Worm (Caenorhabditis elegans) whole organism, L2 larva: ENCODE data around the gene F32D8.5.

Source experiments
- F13H6.1 ChIP-seq: sonication (generic microtip); optimal IDR thresholded peaks from 2 replicates; lab custom pipeline; 2016; ENCODE audit warnings: missing genetic modification characterization, missing compliant biosample characterization
- R02D3.7 ChIP-seq: fragments of 150-350 bp; optimal IDR thresholded peaks from 2 replicates; lab custom pipeline; 2014; ENCODE audit warnings: missing biosample characterization, missing genetic modification characterization
- Y55F3AM.14 ChIP-seq: fragments of 200-800 bp; sonication (Bioruptor generic); optimal IDR thresholded peaks from 2 replicates; lab custom pipeline; 2018; ENCODE audit warnings: mild to moderate bottlenecking, missing genetic modification characterization, missing compliant biosample characterization
- ZK546.5 ChIP-seq: sonication (generic microtip); optimal IDR thresholded peaks from 2 replicates; lab custom pipeline; 2017; ENCODE audit warnings: missing biosample characterization, missing genetic modification characterization
- aly-2 ChIP-seq: fragments of 150-350 bp; optimal IDR thresholded peaks from 2 replicates; lab custom pipeline; 2014; ENCODE audit warnings: missing biosample characterization, missing genetic modification characterization
- blmp-1 ChIP-seq: sonication (generic microtip); optimal IDR thresholded peaks from 2 replicates; lab custom pipeline; 2017; ENCODE audit warnings: missing genetic modification characterization, mild to moderate bottlenecking, missing compliant biosample characterization, antibody characterized with exemption, moderate library complexity; ENCODE audit not compliant: insufficient read depth
- ceh-16 ChIP-seq: fragments of 150-350 bp; optimal IDR thresholded peaks from 2 replicates; lab custom pipeline; 2014; ENCODE audit warnings: missing biosample characterization, missing genetic modification characterization
- ceh-82 ChIP-seq: fragments of 150-350 bp; optimal IDR thresholded peaks from 2 replicates; lab custom pipeline; 2014; ENCODE audit warnings: missing biosample characterization, missing genetic modification characterization
- egl-27 ChIP-seq: sonication (generic microtip); optimal IDR thresholded peaks from 3 replicates; lab custom pipeline; 2017; ENCODE audit warnings: missing biosample characterization, missing genetic modification reagents, missing genetic modification characterization
- elt-1 ChIP-seq: fragments of 150-350 bp; optimal IDR thresholded peaks from 2 replicates; lab custom pipeline; 2014; ENCODE audit warnings: missing biosample characterization, missing genetic modification characterization
- elt-3 ChIP-seq: sonication (generic microtip); optimal IDR thresholded peaks from 2 replicates; lab custom pipeline; 2017; ENCODE audit warnings: missing biosample characterization, missing genetic modification characterization
- fos-1 ChIP-seq: fragments of 150-350 bp; optimal IDR thresholded peaks from 2 replicates; lab custom pipeline; 2014; ENCODE audit warnings: missing biosample characterization, missing genetic modification characterization
- lin-11 ChIP-seq: fragments of 150-350 bp; sonication (generic microtip); optimal IDR thresholded peaks from 2 replicates; lab custom pipeline; 2014; ENCODE audit warnings: missing biosample characterization, missing genetic modification characterization, inconsistent platforms, mixed read lengths
- lin-13 ChIP-seq: fragments of 150-350 bp; optimal IDR thresholded peaks from 2 replicates; lab custom pipeline; 2014; ENCODE audit warnings: missing biosample characterization, missing genetic modification reagents, missing genetic modification characterization
- lin-39 ChIP-seq: fragments of 150-350 bp; optimal IDR thresholded peaks from 2 replicates; lab custom pipeline; 2014; ENCODE audit warnings: missing biosample characterization, missing genetic modification reagents, missing genetic modification characterization
- lsy-2 ChIP-seq, 2 experiments: fragments of 150-350 bp in 1 of 2; sonication (generic microtip) in 1 of 2; optimal IDR thresholded peaks; 2 replicates each; lab custom pipeline; 2014 to 2017; ENCODE audit warnings: missing biosample characterization in 2 of 2, missing genetic modification characterization in 2 of 2
- mdl-1 ChIP-seq, 2 experiments: fragments of 150-350 bp in 1 of 2; sonication (generic microtip) in 1 of 2; optimal IDR thresholded peaks; 2 replicates each; lab custom pipeline; 2017; ENCODE audit warnings: missing biosample characterization in 2 of 2, missing genetic modification characterization in 2 of 2
- nhr-10 ChIP-seq: sonication (generic microtip); optimal IDR thresholded peaks from 2 replicates; lab custom pipeline; 2017; ENCODE audit warnings: missing biosample characterization, missing genetic modification characterization
- nhr-11 ChIP-seq: fragments of 150-350 bp; optimal IDR thresholded peaks from 2 replicates; lab custom pipeline; 2014; ENCODE audit warnings: missing biosample characterization, missing genetic modification characterization
- nhr-12 ChIP-seq: fragments of 150-350 bp; optimal IDR thresholded peaks from 2 replicates; lab custom pipeline; 2014; ENCODE audit warnings: missing biosample characterization, missing genetic modification characterization
- nhr-129 ChIP-seq: fragments of 150-350 bp; optimal IDR thresholded peaks from 2 replicates; lab custom pipeline; 2014; ENCODE audit warnings: missing biosample characterization, missing genetic modification characterization
- nhr-21 ChIP-seq: fragments of 150-350 bp; optimal IDR thresholded peaks from 2 replicates; lab custom pipeline; 2014; ENCODE audit warnings: missing biosample characterization, missing genetic modification characterization
- nhr-237 ChIP-seq: fragments of 150-350 bp; optimal IDR thresholded peaks from 2 replicates; lab custom pipeline; 2014; ENCODE audit warnings: missing biosample characterization, missing genetic modification characterization
- nhr-77 ChIP-seq: fragments of 150-350 bp; optimal IDR thresholded peaks from 2 replicates; lab custom pipeline; 2014; ENCODE audit warnings: missing biosample characterization, missing genetic modification characterization
- peb-1 ChIP-seq: fragments of 150-350 bp; optimal IDR thresholded peaks from 2 replicates; lab custom pipeline; 2014; ENCODE audit warnings: missing biosample characterization, missing genetic modification characterization
- sem-4 ChIP-seq: fragments of 150-350 bp; optimal IDR thresholded peaks from 2 replicates; lab custom pipeline; 2014; ENCODE audit warnings: missing biosample characterization, missing genetic modification reagents, missing genetic modification characterization
- sma-3 ChIP-seq: sonication (generic microtip); optimal IDR thresholded peaks from 2 replicates; lab custom pipeline; 2016; ENCODE audit warnings: missing genetic modification reagents, missing genetic modification characterization, missing compliant biosample characterization
- sma-9 ChIP-seq, 2 experiments: fragments of 150-350 bp in 1 of 2; sonication (generic microtip) in 1 of 2; optimal IDR thresholded peaks; 2 replicates each; lab custom pipeline; 2014 to 2016; ENCODE audit warnings: missing genetic modification characterization in 2 of 2, mild to moderate bottlenecking in 1 of 2, missing biosample characterization in 1 of 2, missing compliant biosample characterization in 1 of 2, missing genetic modification reagents in 1 of 2, moderate library complexity in 1 of 2
- snpc-4 ChIP-seq: fragments of 150-350 bp; optimal IDR thresholded peaks from 2 replicates; lab custom pipeline; 2014; ENCODE audit warnings: missing biosample characterization, missing genetic modification characterization
- unc-39 ChIP-seq: fragments of 150-350 bp; optimal IDR thresholded peaks from 2 replicates; lab custom pipeline; 2014; ENCODE audit warnings: missing biosample characterization, missing genetic modification characterization
- unc-55 ChIP-seq: fragments of 150-350 bp; sonication (generic microtip); optimal IDR thresholded peaks from 3 replicates; lab custom pipeline; 2014; ENCODE audit warnings: missing biosample characterization, missing genetic modification reagents, missing genetic modification characterization
- zag-1 ChIP-seq: fragments of 150-350 bp; optimal IDR thresholded peaks from 2 replicates; lab custom pipeline; 2014; ENCODE audit warnings: missing biosample characterization, missing genetic modification characterization
- ztf-1 ChIP-seq: fragments of 200-800 bp; sonication (Bioruptor generic); conservative IDR thresholded peaks from 2 replicates; pipeline ENCODE4 v1.3.6; 2022; ENCODE audit warnings: missing genetic modification characterization, missing compliant biosample characterization
- ztf-11 ChIP-seq: sonication (generic microtip); optimal IDR thresholded peaks from 2 replicates; lab custom pipeline; 2017; ENCODE audit warnings: missing biosample characterization, missing genetic modification characterization

The F32D8.5 gene

ce11 chrV:10918373-10918772 is 23.8 kb downstream of the F32D8.5 start, which contains the start of gene F58B4.2:
Gene F58B4.2 (minus strand): TSS chrV:10918473.
- TF ChIP-seq elt-3 (tag; lab: Kevin White, UChicago) (no peak), lin-39 (tag; lab: Kevin White, UChicago) (no peak), lin-13 (GFP tag; lab: Kevin White, UChicago) (no peak), mdl-1 (tag; optimal IDR thresholded peaks at IDR 0.05; lab: Kevin White, UChicago) (no peak), sma-3 (GFP tag; lab: Kevin White, UChicago) (no peak), ceh-82 (tag; lab: Kevin White, UChicago) (no peak), lsy-2 (tag; optimal IDR thresholded peaks at IDR 0.05; lab: Kevin White, UChicago) (no peak), unc-55 (GFP tag; lab: Kevin White, UChicago) (no peak), egl-27 (tag; lab: Kevin White, UChicago) (no peak), elt-1 (no peak), blmp-1 (no peak), ztf-11 (tag; lab: Kevin White, UChicago) (no peak), nhr-12 (tag; lab: Kevin White, UChicago) (no peak)

- no peak for TF ChIP-seq sem-4 (tag; lab: Kevin White, UChicago)
- TF ChIP-seq egl-27 (tag; lab: Kevin White, UChicago): no peak
- no peak for TF ChIP-seq nhr-129
- TF ChIP-seq nhr-12 (tag; lab: Kevin White, UChicago): no peak
- TF ChIP-seq nhr-77 (tag; lab: Kevin White, UChicago): no peak
- TF ChIP-seq lin-13 (GFP tag; lab: Kevin White, UChicago): no peak
- no peak for TF ChIP-seq unc-39
- TF ChIP-seq lin-39 (tag; lab: Kevin White, UChicago): no peak
- no peak for TF ChIP-seq lsy-2 (tag; optimal IDR thresholded peaks at IDR 0.05; lab: Kevin White, UChicago)
- no peak for TF ChIP-seq nhr-10 (tag; lab: Kevin White, UChicago)
- TF ChIP-seq ztf-1: no peak
- no peak for TF ChIP-seq nhr-237 (tag; lab: Kevin White, UChicago)
- TF ChIP-seq ceh-16 (tag; lab: Kevin White, UChicago): no peak
- TF ChIP-seq sma-9 (GFP tag; optimal IDR thresholded peaks at IDR 0.05; lab: Kevin White, UChicago): no peak
- no peak for TF ChIP-seq sma-9 (tag; optimal IDR thresholded peaks at IDR 0.05; lab: Kevin White, UChicago)
- no peak for TF ChIP-seq snpc-4 (tag; lab: Kevin White, UChicago)
- TF ChIP-seq nhr-21: no peak
- TF ChIP-seq aly-2 (tag; lab: Kevin White, UChicago): no peak
Observed at ce11 chrV:10921747-10922146, 27.1 kb downstream of the F32D8.5 start, which contains the start of gene nas-31. Gene nas-31 (minus strand): TSS chrV:10921847.

- no peak for TF ChIP-seq elt-3 (tag; lab: Kevin White, UChicago)
- no peak for TF ChIP-seq lin-39 (tag; lab: Kevin White, UChicago)
- no peak for TF ChIP-seq lin-11
- no peak for TF ChIP-seq nhr-12 (tag; lab: Kevin White, UChicago)
- TF ChIP-seq Y55F3AM.14: no peak
- TF ChIP-seq R02D3.7: no peak
- no peak for TF ChIP-seq nhr-77 (tag; lab: Kevin White, UChicago)
- TF ChIP-seq peb-1 (tag; lab: Kevin White, UChicago): no peak
Observed at ce11 chrV:10923229-10923628, 28.6 kb downstream of the F32D8.5 start, which contains the start of gene F58B4.7. Gene F58B4.7 (minus strand): TSS chrV:10923329.

ce11 chrV:10924731-10925130 is 30.1 kb downstream of the F32D8.5 start, which contains the start of gene F58B4.6:
Gene F58B4.6 (plus strand): TSS chrV:10925031.
- no peak for TF ChIP-seq R02D3.7
- no peak for TF ChIP-seq peb-1 (tag; lab: Kevin White, UChicago)
- no peak for TF ChIP-seq zag-1 (tag; lab: Kevin White, UChicago)
- TF ChIP-seq nhr-21: no peak
- TF ChIP-seq sma-3 (GFP tag; lab: Kevin White, UChicago): no peak
- no peak for TF ChIP-seq ZK546.5 (tag; lab: Kevin White, UChicago)
- no peak for TF ChIP-seq sem-4 (tag; lab: Kevin White, UChicago)
- peak; percentile 12 for TF ChIP-seq lin-11
- no peak for TF ChIP-seq fos-1 (tag; lab: Kevin White, UChicago)

- TF ChIP-seq nhr-11 (tag; lab: Kevin White, UChicago): no peak
- peak; percentile 35 for TF ChIP-seq lin-11
- no peak for TF ChIP-seq F13H6.1
- no peak for TF ChIP-seq sma-3 (GFP tag; lab: Kevin White, UChicago)
Observed at ce11 chrV:10925658-10926057, 31.1 kb downstream of the F32D8.5 start.
